Fruit fly (Drosophila melanogaster): ENCODE results near the gene frc.

Gene frc

dm6 chr3L:17457695-17458242 lies 24.8 kb upstream of the frc start (continued):
- TF ChIP-seq CG2678 (tag; optimal IDR thresholded peaks at IDR 0.05) = peak; percentile 48
- no peak for TF ChIP-seq CG9817 (tag; optimal IDR thresholded peaks at IDR 0.05)
- TF ChIP-seq CG34422 (GFP tag; IDR thresholded peaks at IDR 0.05) = no peak
- TF ChIP-seq ATbp (GFP tag; optimal IDR thresholded peaks at IDR 0.05) = peak; percentile 5
- no peak for TF ChIP-seq CG32767 (GFP tag; IDR thresholded peaks at IDR 0.05)
- no peak for TF ChIP-seq hkb (optimal IDR thresholded peaks at IDR 0.05)
- peak; percentile 43; the same call in 1 of the 2 replicates for TF ChIP-seq hkb (GFP tag; IDR thresholded peaks at IDR 0.05)
- TF ChIP-seq nom (GFP tag; optimal IDR thresholded peaks at IDR 0.05) = no peak
- TF ChIP-seq CG7372 (GFP tag; IDR thresholded peaks at IDR 0.05) = no peak
- TF ChIP-seq bab2 (GFP tag; optimal IDR thresholded peaks at IDR 0.05) = no peak
- TF ChIP-seq CG12071 (GFP tag; optimal IDR thresholded peaks at IDR 0.05) = no peak
- TF ChIP-seq B-H1 (GFP tag; IDR thresholded peaks at IDR 0.05) = no peak
- TF ChIP-seq lola (GFP tag; optimal IDR thresholded peaks at IDR 0.05) = peak in 1 of 3 experiments; percentile 18
- TF ChIP-seq CG11696 (GFP tag; IDR thresholded peaks at IDR 0.05) = no peak
- peak; percentile 14 for TF ChIP-seq fd96Cb (tag; optimal IDR thresholded peaks at IDR 0.05)
- TF ChIP-seq vfl (GFP tag; optimal IDR thresholded peaks at IDR 0.05) = no peak
- TF ChIP-seq H2.0 (GFP tag; IDR thresholded peaks at IDR 0.05) = 0 out of 2 replicates have a peak, but pooled peaks have one; percentile 3
- peak; percentile 47 for TF ChIP-seq dmrt11E (tag; optimal IDR thresholded peaks at IDR 0.05)
- TF ChIP-seq MESR4 (GFP tag; optimal IDR thresholded peaks at IDR 0.05) = no peak
- TF ChIP-seq zfh2 (GFP tag; optimal IDR thresholded peaks at IDR 0.05) = no peak
- TF ChIP-seq CG31388 (GFP tag; optimal IDR thresholded peaks at IDR 0.05) = no peak
- TF ChIP-seq CG7963 (GFP tag; IDR thresholded peaks at IDR 0.05; ENCODE audit: partially characterized antibody) = no peak
- no peak for TF ChIP-seq wek (GFP tag; optimal IDR thresholded peaks at IDR 0.05)
- TF ChIP-seq Mes4 (GFP tag; optimal IDR thresholded peaks at IDR 0.05) = no peak
- no peak for TF ChIP-seq CrebB (tag; optimal IDR thresholded peaks at IDR 0.05)
- TF ChIP-seq CG15073 (GFP tag; optimal IDR thresholded peaks at IDR 0.05) = no peak
- no peak for TF ChIP-seq Nf-YB (GFP tag; optimal IDR thresholded peaks at IDR 0.05)
- TF ChIP-seq ci (GFP tag; IDR thresholded peaks at IDR 0.05) = 0 out of 3 replicates have a peak, but pooled peaks have one; percentile 36
- TF ChIP-seq Ets97D (GFP tag; optimal IDR thresholded peaks at IDR 0.05) = no peak
- TF ChIP-seq CG12104 (GFP tag; optimal IDR thresholded peaks at IDR 0.05) = no peak
- TF ChIP-seq Deaf1 (tag; optimal IDR thresholded peaks at IDR 0.05) = no peak
- TF ChIP-seq ftz-f1 (GFP tag; optimal IDR thresholded peaks at IDR 0.05) = no peak
- peak; percentile 34; the same call in 1 of the 3 replicates for TF ChIP-seq CG17361 (GFP tag; IDR thresholded peaks at IDR 0.05)
- peak; percentile 37 for TF ChIP-seq HHEX (GFP tag; optimal IDR thresholded peaks at IDR 0.05)
- no peak for TF ChIP-seq Neu2 (GFP tag; optimal IDR thresholded peaks at IDR 0.05; ENCODE audit: borderline replicate concordance)
- TF ChIP-seq salm (tag; optimal IDR thresholded peaks at IDR 0.05) = no peak
- TF ChIP-seq Taf1 (GFP tag; IDR thresholded peaks at IDR 0.05) = no peak
- TF ChIP-seq inv (GFP tag; IDR thresholded peaks at IDR 0.05; ENCODE audit: partially characterized antibody) = no peak
- peak; percentile 47 for TF ChIP-seq lab (GFP tag; optimal IDR thresholded peaks at IDR 0.05)
- TF ChIP-seq jing (GFP tag; optimal IDR thresholded peaks at IDR 0.05) = no peak
- no peak for TF ChIP-seq Atf-2 (GFP tag; optimal IDR thresholded peaks at IDR 0.05)
- 0 out of 2 replicates have a peak, but pooled peaks have one; percentile 24 for TF ChIP-seq CG5953 (GFP tag; IDR thresholded peaks at IDR 0.05)
- no peak for TF ChIP-seq fd3F (GFP tag; optimal IDR thresholded peaks at IDR 0.05)
- TF ChIP-seq zfh1 (GFP tag; IDR thresholded peaks at IDR 0.05) = peak; percentile 32; the same call in 1 of the 3 replicates
- TF ChIP-seq stwl (tag; optimal IDR thresholded peaks at IDR 0.05) = no peak
- peak; percentile 46 for TF ChIP-seq CG10979 (tag; optimal IDR thresholded peaks at IDR 0.05)
- no peak for TF ChIP-seq grn (GFP tag; optimal IDR thresholded peaks at IDR 0.05)
- TF ChIP-seq danr (GFP tag; IDR thresholded peaks at IDR 0.05) = no peak
- no peak for TF ChIP-seq ham (GFP tag; IDR thresholded peaks at IDR 0.05)
- TF ChIP-seq CG31441 (GFP tag; IDR thresholded peaks at IDR 0.05) = peak; percentile 38; the same call in 1 of the 2 replicates
